Worm (Caenorhabditis elegans) whole organism, mixed stage, embryonic: Measurements from ENCODE around the gene C04E7.3.
"Not testable (repeated sequence)": the region's sequence is repeated elsewhere in the genome, so short reads cannot be mapped to it uniquely, and the experiment has no call there.

Experiments used
- ceh-39 ChIP-seq: fragments of 150-350 bp; optimal IDR thresholded peaks from 2 replicates; lab custom pipeline; 2014; ENCODE audit warnings: missing biosample characterization, missing genetic modification characterization
- cnd-1 ChIP-seq: fragments of 200-800 bp; sonication (Bioruptor generic); optimal IDR thresholded peaks from 2 replicates; lab custom pipeline; 2018; ENCODE audit warnings: mild to moderate bottlenecking, missing genetic modification characterization, missing compliant biosample characterization
- elt-1 ChIP-seq: sonication (generic microtip); optimal IDR thresholded peaks from 2 replicates; lab custom pipeline; 2017; ENCODE audit warnings: missing genetic modification characterization, mild to moderate bottlenecking, missing compliant biosample characterization, antibody characterized with exemption, moderate library complexity, borderline replicate concordance; ENCODE audit not compliant: insufficient read depth
- elt-3 ChIP-seq: fragments of 150-350 bp; optimal IDR thresholded peaks from 2 replicates; lab custom pipeline; 2014; ENCODE audit warnings: missing biosample characterization, missing genetic modification characterization
- flh-1 ChIP-seq: fragments of 200-800 bp; sonication (Bioruptor generic); optimal IDR thresholded peaks from 2 replicates; lab custom pipeline; 2018; ENCODE audit warnings: mild to moderate bottlenecking, missing genetic modification characterization, moderate library complexity, missing compliant biosample characterization
- hlh-1 ChIP-seq: fragments of 150-350 bp; optimal IDR thresholded peaks from 2 replicates; lab custom pipeline; 2014; ENCODE audit warnings: missing biosample characterization, missing genetic modification reagents, missing genetic modification characterization
- lsy-2 ChIP-seq: fragments of 150-350 bp; optimal IDR thresholded peaks from 2 replicates; lab custom pipeline; 2014; ENCODE audit warnings: missing biosample characterization, missing genetic modification characterization
- nhr-12 ChIP-seq: fragments of 150-350 bp; optimal IDR thresholded peaks from 2 replicates; lab custom pipeline; 2014; ENCODE audit warnings: missing biosample characterization, missing genetic modification characterization
- nhr-2 ChIP-seq: fragments of 150-350 bp; optimal IDR thresholded peaks from 2 replicates; lab custom pipeline; 2014; ENCODE audit warnings: missing biosample characterization, missing genetic modification characterization
- nhr-237 ChIP-seq: fragments of 150-350 bp; optimal IDR thresholded peaks from 2 replicates; lab custom pipeline; 2014; ENCODE audit warnings: missing biosample characterization, missing genetic modification characterization
- nhr-28 ChIP-seq: fragments of 150-350 bp; optimal IDR thresholded peaks from 2 replicates; lab custom pipeline; 2014; ENCODE audit warnings: missing biosample characterization, missing genetic modification characterization
- nhr-76 ChIP-seq: sonication (generic microtip); optimal IDR thresholded peaks from 2 replicates; lab custom pipeline; 2017; ENCODE audit warnings: missing biosample characterization, missing genetic modification characterization
- pha-4 ChIP-seq: fragments of 150-350 bp; optimal IDR thresholded peaks from 2 replicates; lab custom pipeline; 2018; ENCODE audit warnings: missing biosample characterization, missing genetic modification reagents, missing genetic modification characterization
- snpc-4 ChIP-seq: fragments of 150-350 bp; optimal IDR thresholded peaks from 2 replicates; lab custom pipeline; 2014; ENCODE audit warnings: missing biosample characterization, missing genetic modification characterization
- tbx-8 ChIP-seq: fragments of 200-800 bp; sonication (Bioruptor generic); optimal IDR thresholded peaks from 2 replicates; lab custom pipeline; 2018; ENCODE audit warnings: mild to moderate bottlenecking, missing genetic modification characterization, moderate library complexity, missing compliant biosample characterization
- unc-120 ChIP-seq: sonication (generic microtip); optimal IDR thresholded peaks from 2 replicates; lab custom pipeline; 2017; ENCODE audit warnings: missing genetic modification characterization, missing compliant biosample characterization; ENCODE audit not compliant: poor library complexity, severe bottlenecking
- unc-39 ChIP-seq: fragments of 150-350 bp; optimal IDR thresholded peaks from 2 replicates; lab custom pipeline; 2014; ENCODE audit warnings: missing biosample characterization, missing genetic modification characterization
- zip-8 ChIP-seq: fragments of 150-350 bp; optimal IDR thresholded peaks from 2 replicates; lab custom pipeline; 2014; ENCODE audit warnings: missing biosample characterization, missing genetic modification characterization

C04E7.3 gene

DNA sequence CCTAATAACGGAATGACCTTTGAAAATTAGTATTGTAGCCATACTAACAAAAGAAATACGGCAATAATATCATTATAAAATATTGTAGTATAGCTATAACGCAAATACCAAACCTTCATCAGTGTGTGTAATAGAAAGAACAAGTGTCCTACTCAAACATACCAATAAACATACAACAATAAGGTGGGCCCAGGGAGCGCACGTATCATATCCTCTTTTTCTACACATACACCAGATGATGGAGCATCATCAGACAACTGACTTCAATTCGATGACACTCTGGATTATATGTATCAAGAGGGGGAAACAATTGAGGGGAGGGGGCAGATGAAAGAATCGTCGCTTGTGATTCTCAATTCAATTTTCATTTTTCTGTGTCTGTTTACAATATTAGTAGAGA lies 46.8 kb downstream of the C04E7.3 start:
- TF ChIP-seq hlh-1 (tag; lab: Kevin White, UChicago) (peak; percentile 78), nhr-12 (tag; lab: Kevin White, UChicago) (no peak)
- TF ChIP-seq, all 35 proteins: peak for 1

DNA sequence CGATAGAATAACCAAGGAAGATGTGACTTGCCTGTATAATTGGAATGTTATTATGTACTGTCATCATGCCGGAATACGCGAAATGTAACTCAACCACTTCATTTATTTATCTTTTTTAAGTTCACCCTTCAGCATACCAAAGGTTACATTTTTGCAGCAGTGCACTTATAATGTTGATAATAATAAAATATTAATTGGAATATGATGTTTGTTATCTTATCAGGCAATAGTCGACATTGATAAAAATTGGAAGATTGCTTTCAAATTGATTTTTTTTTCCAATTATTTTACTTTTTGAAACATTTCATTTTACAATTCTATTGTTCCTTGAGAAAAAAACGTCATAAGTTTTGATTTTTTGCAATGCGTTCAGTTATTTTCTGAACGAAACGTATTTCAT lies 47.9 kb downstream of the C04E7.3 start:
- TF ChIP-seq elt-1 (tag; lab: Kevin White, UChicago) (no peak), nhr-12 (tag; lab: Kevin White, UChicago) (no peak), elt-3 (tag; lab: Kevin White, UChicago) (no peak), unc-39 (tag; lab: Kevin White, UChicago) (no peak), unc-120 (no peak), nhr-237 (tag; lab: Kevin White, UChicago) (no peak), flh-1 (no peak), zip-8 (tag; lab: Kevin White, UChicago) (no peak), nhr-2 (tag; lab: Kevin White, UChicago) (no peak)

DNA sequence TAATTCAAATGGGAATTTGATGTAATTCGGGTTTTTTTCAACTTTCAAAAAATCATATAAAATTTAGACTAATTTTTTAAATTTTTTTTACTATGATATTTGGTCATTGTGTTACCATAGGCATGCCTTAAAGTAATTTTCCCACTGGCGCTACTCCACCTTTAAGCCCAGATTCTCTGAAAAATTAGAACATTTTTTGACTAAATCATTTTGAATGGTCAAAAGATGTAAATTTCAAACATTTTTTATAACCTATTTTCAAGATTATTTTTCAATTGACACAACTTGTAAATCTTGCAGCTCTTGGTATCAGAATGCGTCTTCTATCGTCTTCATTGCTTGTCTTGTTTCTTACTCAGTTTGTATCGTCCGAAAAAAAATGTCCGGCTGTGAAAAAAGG lies 50.1 kb downstream of the C04E7.3 start, which contains the start of gene R57.2:
TSS of gene R57.2 (plus strand) at position 301 of the 400 bp plus-strand sequence.
- TF ChIP-seq tbx-8 (GFP tag; lab: Kevin White, UChicago) (no peak), cnd-1 (no peak), elt-1 (tag; lab: Kevin White, UChicago) (no peak), snpc-4 (tag; lab: Kevin White, UChicago) (no peak), nhr-28 (tag; lab: Kevin White, UChicago) (no peak), zip-8 (tag; lab: Kevin White, UChicago) (no peak), ceh-39 (no peak)

DNA sequence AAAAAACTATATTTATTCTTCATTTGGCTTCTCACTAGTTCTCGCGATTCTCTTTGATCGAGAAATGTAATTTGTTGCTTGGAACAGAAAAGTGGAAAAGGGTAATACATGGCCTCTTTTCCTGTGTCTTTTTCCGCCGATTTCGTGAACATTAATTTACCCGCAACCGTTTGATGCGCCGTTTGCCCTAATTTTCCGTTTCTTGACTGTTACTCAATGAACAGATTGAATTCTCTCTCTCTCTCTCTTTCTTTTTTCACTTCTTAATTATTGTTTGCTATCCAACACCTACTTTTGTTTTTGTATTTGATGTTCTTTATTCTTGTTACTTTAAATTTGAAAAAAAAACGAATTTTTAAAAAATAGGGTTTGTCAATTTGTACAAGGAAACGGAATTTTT lies 51.3 kb downstream of the C04E7.3 start:
- TF ChIP-seq lsy-2 (no peak), snpc-4 (tag; lab: Kevin White, UChicago) (no peak), nhr-76 (tag; lab: Kevin White, UChicago) (no peak)

DNA sequence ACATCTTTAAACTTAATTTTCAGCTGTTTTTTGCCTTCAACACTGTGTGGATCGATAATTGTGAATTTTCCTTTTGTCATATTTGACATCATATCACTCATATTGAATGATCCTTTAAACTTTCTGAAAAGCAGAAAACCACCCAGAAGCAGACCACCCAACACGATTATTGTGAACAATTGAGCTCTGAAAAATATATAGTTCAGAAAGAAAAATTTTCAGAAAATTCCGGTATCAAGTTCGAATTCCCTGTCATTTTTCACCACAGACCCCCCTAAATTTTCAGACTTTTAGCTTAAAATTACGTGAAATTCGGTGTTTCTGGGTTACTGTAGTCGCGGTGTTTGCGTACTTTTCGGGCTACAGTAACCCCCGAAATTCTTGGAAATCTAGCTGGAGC lies 60.9 kb downstream of the C04E7.3 start, which contains the start of gene Y47C4A.1:
TSS of gene Y47C4A.1 (minus strand) at position 101 of the 400 bp plus-strand sequence.
- not testable (repeated sequence) for TF ChIP-seq pha-4 (tag; lab: Kevin White, UChicago); ceh-39; elt-3 (tag; lab: Kevin White, UChicago)
